Fruit fly (Drosophila melanogaster): ENCODE results near the gene aay.

The aay gene

DNA sequence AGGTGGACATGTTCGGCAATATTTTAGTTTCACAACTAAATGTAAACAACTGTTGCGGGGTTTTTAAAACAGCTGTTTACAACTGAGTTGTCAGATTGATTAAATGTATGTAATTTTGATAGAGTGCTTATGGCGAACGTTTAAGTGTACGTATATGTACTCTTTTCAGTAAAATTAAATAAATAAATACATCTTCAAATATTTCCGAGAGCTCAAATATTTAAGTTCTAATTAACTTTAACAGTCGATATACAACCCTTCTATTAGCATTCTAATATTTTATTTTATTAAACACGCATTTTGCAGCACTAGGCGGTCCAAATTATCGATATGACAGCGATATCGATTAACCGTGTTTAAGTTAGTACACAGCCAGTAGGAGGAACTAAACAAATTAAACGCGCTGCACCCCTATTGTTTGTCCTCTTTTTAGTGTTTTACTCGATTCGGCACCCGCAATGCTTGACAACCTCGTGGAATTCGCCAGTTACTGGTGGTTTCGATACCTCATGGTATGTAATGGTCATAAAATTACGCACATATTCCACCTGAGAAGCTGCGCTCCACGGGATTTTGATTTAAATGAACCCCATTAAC lies 28.6 kb downstream of the aay start, which contains the start of the genes CG3448 and ghi (continued):
- TF ChIP-seq CG10366 (GFP tag; IDR thresholded peaks at IDR 0.05) (no peak), NFAT (GFP tag; IDR thresholded peaks at IDR 0.05) (peak; percentile 59; the same call in 1 of the 2 replicates), Elba2 (GFP tag; optimal IDR thresholded peaks at IDR 0.05) (peak; percentile 17), esg (GFP tag; conservative IDR thresholded peaks at IDR 0.05) (no peak), CG13894 (tag; optimal IDR thresholded peaks at IDR 0.05) (peak; percentile 78), CG43689 (GFP tag; IDR thresholded peaks at IDR 0.05) (no peak), pan (optimal IDR thresholded peaks at IDR 0.05) (no peak), pan (GFP tag; optimal IDR thresholded peaks at IDR 0.05 in 1 of 2, IDR thresholded peaks at IDR 0.05 in 1 of 2) (peak in 1 of 2 experiments; percentile 55), caup (GFP tag; optimal IDR thresholded peaks at IDR 0.05; ENCODE audit: severe bottlenecking) (peak; percentile 33), kay (GFP tag; optimal IDR thresholded peaks at IDR 0.05) (peak; percentile 57), HmgZ (tag; optimal IDR thresholded peaks at IDR 0.05) (peak; percentile 74), CG3407 (GFP tag; optimal IDR thresholded peaks at IDR 0.05) (no peak), CG18599 (GFP tag; optimal IDR thresholded peaks at IDR 0.05) (peak; percentile 81), nom (GFP tag; optimal IDR thresholded peaks at IDR 0.05) (peak; percentile 46), Hr39 (optimal IDR thresholded peaks at IDR 0.05) (no peak), TFAM (GFP tag; optimal IDR thresholded peaks at IDR 0.05) (no peak), CG8478 (optimal IDR thresholded peaks at IDR 0.05) (no peak), unc-4 (GFP tag; IDR thresholded peaks at IDR 0.05; ENCODE audit: partially characterized antibody) (peak; percentile 70), Hand (GFP tag; optimal IDR thresholded peaks at IDR 0.05) (no peak), Ets65A (GFP tag) (peak; percentile 86), luna (GFP tag; optimal IDR thresholded peaks at IDR 0.05) (no peak), zen2 (GFP tag; IDR thresholded peaks at IDR 0.05; ENCODE audit: partially characterized antibody) (no peak; the same call in 2 of the 3 replicates), Sox100B (GFP tag; optimal IDR thresholded peaks at IDR 0.05) (peak; percentile 65), CG16779 (GFP tag; IDR thresholded peaks at IDR 0.05) (no peak), gcm2 (GFP tag; optimal IDR thresholded peaks at IDR 0.05) (no peak), az2 (GFP tag; optimal IDR thresholded peaks at IDR 0.05) (peak; percentile 3), CG10654 (GFP tag; optimal IDR thresholded peaks at IDR 0.05) (peak; percentile 62), Myb (GFP tag; optimal IDR thresholded peaks at IDR 0.05) (peak; percentile 87), ind (GFP tag; optimal IDR thresholded peaks at IDR 0.05) (peak; percentile 73), CG16815 (GFP tag; optimal IDR thresholded peaks at IDR 0.05) (no peak), Xbp1 (GFP tag; optimal IDR thresholded peaks at IDR 0.05) (peak; percentile 42), CG9727 (GFP tag; optimal IDR thresholded peaks at IDR 0.05) (peak; percentile 35), Awh (GFP tag; IDR thresholded peaks at IDR 0.05) (peak; percentile 72), bbx (GFP tag; IDR thresholded peaks at IDR 0.05; ENCODE audit: partially characterized antibody) (peak; percentile 80), Tbp (GFP tag; optimal IDR thresholded peaks at IDR 0.05) (no peak), bowl (GFP tag; IDR thresholded peaks at IDR 0.05) (no peak), Spps (tag; optimal IDR thresholded peaks at IDR 0.05) (peak; percentile 54), ro (GFP tag; IDR thresholded peaks at IDR 0.05) (no peak), dmrt99B (tag; optimal IDR thresholded peaks at IDR 0.05) (peak; percentile 69), CG12155 (GFP tag; optimal IDR thresholded peaks at IDR 0.05) (peak; percentile 57), slbo (GFP tag; IDR thresholded peaks at IDR 0.05) (peak; percentile 36; the same call in 1 of the 2 replicates), hbn (GFP tag; IDR thresholded peaks at IDR 0.05; ENCODE audit: partially characterized antibody) (peak; percentile 62), gce (GFP tag; IDR thresholded peaks at IDR 0.05) (no peak), CG3065 (GFP tag; optimal IDR thresholded peaks at IDR 0.05) (no peak), CG10543 (GFP tag; optimal IDR thresholded peaks at IDR 0.05) (peak; percentile 53), vnd (GFP tag; IDR thresholded peaks at IDR 0.05; ENCODE audit: partially characterized antibody) (peak; percentile 54), chif (GFP tag; optimal IDR thresholded peaks at IDR 0.05) (no peak), NC2α (GFP tag; optimal IDR thresholded peaks at IDR 0.05) (no peak), ci (GFP tag; IDR thresholded peaks at IDR 0.05) (peak; percentile 51; the same call in 2 of the 3 replicates), CG11695 (GFP tag; IDR thresholded peaks at IDR 0.05) (peak; percentile 10; the same call in 1 of the 3 replicates), chn (GFP tag; optimal IDR thresholded peaks at IDR 0.05) (peak; percentile 24)

Data from whole organism, embryonic.